Worm (Caenorhabditis elegans) whole organism, late embryonic: ENCODE results near the gene F47B8.18.

ENCODE experiments used
- T23F11.4 ChIP-seq: fragments of 200-800 bp; sonication (Bioruptor generic); optimal IDR thresholded peaks from 2 replicates; lab custom pipeline; 2018; ENCODE audit warnings: mild to moderate bottlenecking, missing genetic modification characterization, missing compliant biosample characterization
- ama-1 ChIP-seq: fragments of 150-350 bp; optimal IDR thresholded peaks from 2 replicates; lab custom pipeline; 2014
- dve-1 ChIP-seq: sonication (generic microtip); optimal IDR thresholded peaks from 2 replicates; lab custom pipeline; 2017; ENCODE audit warnings: antibody characterized with exemption, mild to moderate bottlenecking, missing genetic modification characterization, missing compliant biosample characterization
- fax-1 ChIP-seq: sonication (generic microtip); optimal IDR thresholded peaks from 2 replicates; lab custom pipeline; 2016; ENCODE audit warnings: missing genotype, missing genetic modification characterization, missing compliant biosample characterization
- madf-2 ChIP-seq: sonication (generic microtip); optimal IDR thresholded peaks from 2 replicates; lab custom pipeline; 2017; ENCODE audit warnings: missing genetic modification characterization, missing compliant biosample characterization
- pat-9 ChIP-seq: fragments of 200-800 bp; sonication (Bioruptor generic); optimal IDR thresholded peaks from 2 replicates; lab custom pipeline; 2018; ENCODE audit warnings: mild to moderate bottlenecking, missing genetic modification characterization, moderate library complexity, missing compliant biosample characterization
- rnt-1 ChIP-seq: sonication (generic microtip); optimal IDR thresholded peaks from 2 replicates; lab custom pipeline; 2016; ENCODE audit warnings: missing genetic modification characterization, missing compliant biosample characterization
- unc-55 ChIP-seq: sonication (generic microtip); optimal IDR thresholded peaks from 2 replicates; lab custom pipeline; 2017; ENCODE audit warnings: missing biosample characterization, missing genetic modification reagents, missing genetic modification characterization

- TF ChIP-seq pat-9 (tag; lab: Kevin White, UChicago) (no peak), dve-1 (tag; lab: Kevin White, UChicago) (no peak), madf-2 (tag; lab: Kevin White, UChicago) (no peak), T23F11.4 (GFP tag; lab: Kevin White, UChicago) (no peak), fax-1 (no peak), ama-1 (lab: Kevin White, UChicago) (no peak), rnt-1 (tag; lab: Kevin White, UChicago) (no peak), unc-55 (GFP tag; lab: Kevin White, UChicago) (no peak)
Observed at ce11 chrV:14358577-14358976, 33.3 kb upstream of the F47B8.18 start, which contains the start of gene Y49A3A.4.
